Fruit fly (Drosophila melanogaster): ENCODE data around the gene Tfb4.

The Tfb4 gene

dm6 chr2L:1144371-1145360 is 5.8 kb downstream of the Tfb4 start:
- TF ChIP-seq pad (GFP tag; optimal IDR thresholded peaks at IDR 0.05) (no peak), ovo (GFP tag; optimal IDR thresholded peaks at IDR 0.05) (no peak), toe (GFP tag; optimal IDR thresholded peaks at IDR 0.05) (peak; percentile 1), CG33017 (tag; optimal IDR thresholded peaks at IDR 0.05) (no peak), CG1620 (GFP tag; optimal IDR thresholded peaks at IDR 0.05) (no peak), CG5204 (GFP tag; optimal IDR thresholded peaks at IDR 0.05) (no peak), CG7101 (tag; optimal IDR thresholded peaks at IDR 0.05) (no peak), Crg-1 (GFP tag; optimal IDR thresholded peaks at IDR 0.05) (no peak)

dm6 chr2L:1143286-1143685 is 7.2 kb downstream of the Tfb4 start:
- TF ChIP-seq CG12768 (GFP tag; optimal IDR thresholded peaks at IDR 0.05) (no peak), CG1620 (GFP tag; optimal IDR thresholded peaks at IDR 0.05) (no peak), toe (GFP tag; optimal IDR thresholded peaks at IDR 0.05) (no peak), CG33017 (tag; optimal IDR thresholded peaks at IDR 0.05) (no peak), tj (GFP tag; optimal IDR thresholded peaks at IDR 0.05) (no peak), CG11617 (GFP tag; optimal IDR thresholded peaks at IDR 0.05) (no peak), Crg-1 (GFP tag; optimal IDR thresholded peaks at IDR 0.05) (no peak), kay (GFP tag; ENCODE audit: borderline replicate concordance) (no peak), CG7101 (tag; optimal IDR thresholded peaks at IDR 0.05) (no peak), bab1 (GFP tag; optimal IDR thresholded peaks at IDR 0.05) (no peak), CG5204 (GFP tag; optimal IDR thresholded peaks at IDR 0.05) (no peak), CG14711 (tag; optimal IDR thresholded peaks at IDR 0.05) (no peak), Hr96 (GFP tag; optimal IDR thresholded peaks at IDR 0.05) (no peak), pad (GFP tag; optimal IDR thresholded peaks at IDR 0.05) (no peak), ovo (GFP tag; optimal IDR thresholded peaks at IDR 0.05) (no peak), cnc (optimal IDR thresholded peaks at IDR 0.05) (no peak), CG7045 (GFP tag; optimal IDR thresholded peaks at IDR 0.05) (no peak)

dm6 chr2L:1142730-1143281 is 7.7 kb downstream of the Tfb4 start, which contains the start of gene MFS3:
MFS3 (plus strand) TSS chr2L:1143201.
- peak; percentile 39 for TF ChIP-seq pad (GFP tag; optimal IDR thresholded peaks at IDR 0.05)
- TF ChIP-seq Mnt (GFP tag; optimal IDR thresholded peaks at IDR 0.05): no peak
- TF ChIP-seq CG11617 (GFP tag; optimal IDR thresholded peaks at IDR 0.05): no peak

dm6 chr2L:1136993-1137392 is 13.5 kb downstream of the Tfb4 start:
- no peak for TF ChIP-seq tj (GFP tag; optimal IDR thresholded peaks at IDR 0.05)
- no peak for TF ChIP-seq cnc (optimal IDR thresholded peaks at IDR 0.05)
- no peak for TF ChIP-seq CG7101 (tag; optimal IDR thresholded peaks at IDR 0.05)
- TF ChIP-seq Clk (GFP tag; optimal IDR thresholded peaks at IDR 0.05): no peak
- TF ChIP-seq cic (GFP tag; optimal IDR thresholded peaks at IDR 0.05): no peak
- no peak for TF ChIP-seq CG1620 (GFP tag; optimal IDR thresholded peaks at IDR 0.05)
- TF ChIP-seq pad (GFP tag; optimal IDR thresholded peaks at IDR 0.05): no peak
- TF ChIP-seq CG11617 (GFP tag; optimal IDR thresholded peaks at IDR 0.05): no peak
- TF ChIP-seq ovo (GFP tag; optimal IDR thresholded peaks at IDR 0.05): no peak
- TF ChIP-seq toe (GFP tag; optimal IDR thresholded peaks at IDR 0.05): no peak
- no peak for TF ChIP-seq CG33017 (tag; optimal IDR thresholded peaks at IDR 0.05)
- no peak for TF ChIP-seq Crg-1 (GFP tag; optimal IDR thresholded peaks at IDR 0.05)
- no peak for TF ChIP-seq Mnt (GFP tag; optimal IDR thresholded peaks at IDR 0.05)
- no peak for TF ChIP-seq CG12768 (GFP tag; optimal IDR thresholded peaks at IDR 0.05)
- TF ChIP-seq Hr96 (GFP tag; optimal IDR thresholded peaks at IDR 0.05): no peak
- TF ChIP-seq bab1 (GFP tag; optimal IDR thresholded peaks at IDR 0.05): no peak
- TF ChIP-seq CG5204 (GFP tag; optimal IDR thresholded peaks at IDR 0.05): no peak
- TF ChIP-seq CG7045 (GFP tag; optimal IDR thresholded peaks at IDR 0.05): no peak
- TF ChIP-seq kay (GFP tag; ENCODE audit: borderline replicate concordance): no peak
- no peak for TF ChIP-seq CG14711 (tag; optimal IDR thresholded peaks at IDR 0.05)

dm6 chr2L:1135495-1135894 is 15.0 kb downstream of the Tfb4 start:
- peak; percentile 29 for TF ChIP-seq CG7101 (tag; optimal IDR thresholded peaks at IDR 0.05)
- peak; percentile 69 for TF ChIP-seq CG7045 (GFP tag; optimal IDR thresholded peaks at IDR 0.05)
- TF ChIP-seq Mnt (GFP tag; optimal IDR thresholded peaks at IDR 0.05): no peak
- peak; percentile 39 for TF ChIP-seq CG12768 (GFP tag; optimal IDR thresholded peaks at IDR 0.05)
- TF ChIP-seq toe (GFP tag; optimal IDR thresholded peaks at IDR 0.05): peak; percentile 1
- peak; percentile 54 for TF ChIP-seq CG33017 (tag; optimal IDR thresholded peaks at IDR 0.05)
- no peak for TF ChIP-seq Clk (GFP tag; optimal IDR thresholded peaks at IDR 0.05)
- no peak for TF ChIP-seq cic (GFP tag; optimal IDR thresholded peaks at IDR 0.05)
- TF ChIP-seq CG11617 (GFP tag; optimal IDR thresholded peaks at IDR 0.05): peak; percentile 58
- peak; percentile 30 for TF ChIP-seq CG14711 (tag; optimal IDR thresholded peaks at IDR 0.05)

- TF ChIP-seq cnc (optimal IDR thresholded peaks at IDR 0.05) (no peak), Hr96 (GFP tag; optimal IDR thresholded peaks at IDR 0.05) (no peak), Clk (GFP tag; optimal IDR thresholded peaks at IDR 0.05) (no peak), Crg-1 (GFP tag; optimal IDR thresholded peaks at IDR 0.05) (no peak), cic (GFP tag; optimal IDR thresholded peaks at IDR 0.05) (peak; percentile 55), CG11617 (GFP tag; optimal IDR thresholded peaks at IDR 0.05) (peak; percentile 25), tj (GFP tag; optimal IDR thresholded peaks at IDR 0.05) (peak; percentile 96), CG1620 (GFP tag; optimal IDR thresholded peaks at IDR 0.05) (no peak), CG7101 (tag; optimal IDR thresholded peaks at IDR 0.05) (peak; percentile 39), bab1 (GFP tag; optimal IDR thresholded peaks at IDR 0.05) (no peak), CG33017 (tag; optimal IDR thresholded peaks at IDR 0.05) (no peak), pad (GFP tag; optimal IDR thresholded peaks at IDR 0.05) (no peak), CG12768 (GFP tag; optimal IDR thresholded peaks at IDR 0.05) (no peak), ovo (GFP tag; optimal IDR thresholded peaks at IDR 0.05) (no peak)
Observed at dm6 chr2L:1134011-1134743, 16.3 kb downstream of the Tfb4 start, which contains the start of the genes Iris and CG4577. Iris (minus strand) TSS chr2L:1134098. CG4577 (plus strand) TSS chr2L:1134693.
